Fruit fly (Drosophila melanogaster) whole organism, prepupa: Measurements from ENCODE around the gene CG31975.

Experiments used
- CG16779 ChIP-seq: fragments of 200-800 bp; sonication (Bioruptor generic); optimal IDR thresholded peaks from 3 replicates; lab custom pipeline; 2017; ENCODE audit warnings: missing biosample characterization, mild to moderate bottlenecking, missing genetic modification characterization
- CG8319 ChIP-seq: fragments of 200-800 bp; sonication (Bioruptor generic); optimal IDR thresholded peaks from 3 replicates; lab custom pipeline; 2016; ENCODE audit warnings: missing biosample characterization, missing genetic modification characterization
- Eip75B ChIP-seq: fragments of 200-800 bp; sonication (Bioruptor generic); optimal IDR thresholded peaks from 3 replicates; lab custom pipeline; 2016; ENCODE audit warnings: missing biosample characterization, missing genetic modification characterization
- Gug ChIP-seq: fragments of 200-800 bp; sonication (Bioruptor generic); IDR thresholded peaks from 2 replicates; pipeline ENCODE4 v1.3.6; 2022; ENCODE audit warnings: missing biosample characterization, missing genetic modification characterization
- Hr4 ChIP-seq: fragments of 200-800 bp; sonication (Bioruptor generic); optimal IDR thresholded peaks from 3 replicates; lab custom pipeline; 2016; ENCODE audit warnings: missing biosample characterization, missing genetic modification characterization
- OdsH ChIP-seq: fragments of 200-800 bp; sonication (Bioruptor generic); optimal IDR thresholded peaks from 3 replicates; lab custom pipeline; 2016; ENCODE audit warnings: missing biosample characterization, missing genetic modification characterization
- acj6 ChIP-seq: fragments of 200-800 bp; sonication (Bioruptor generic); optimal IDR thresholded peaks from 3 replicates; lab custom pipeline; 2016; ENCODE audit warnings: missing biosample characterization, missing genetic modification characterization
- dsx ChIP-seq: fragments of 200-800 bp; optimal IDR thresholded peaks from 3 replicates; lab custom pipeline; 2019; ENCODE audit warnings: missing biosample characterization, mild to moderate bottlenecking, missing genetic modification characterization, moderate library complexity; ENCODE audit not compliant: poor library complexity, severe bottlenecking
- fd85E ChIP-seq: fragments of 200-800 bp; sonication (Bioruptor generic); optimal IDR thresholded peaks from 3 replicates; lab custom pipeline; 2016; ENCODE audit warnings: missing biosample characterization, missing genetic modification characterization
- lz ChIP-seq: fragments of 200-800 bp; sonication (Bioruptor generic); optimal IDR thresholded peaks from 3 replicates; lab custom pipeline; 2016; ENCODE audit warnings: missing biosample characterization, missing genetic modification characterization
- ss ChIP-seq, 2 experiments: fragments of 200-800 bp; sonication (Bioruptor generic); optimal IDR thresholded peaks; 2 replicates in 1 of 2; 3 replicates in 1 of 2; lab custom pipeline; 2017 to 2018; ENCODE audit warnings: mild to moderate bottlenecking in 2 of 2, missing biosample characterization in 2 of 2, missing genetic modification characterization in 2 of 2, moderate library complexity in 1 of 2
- svp ChIP-seq: fragments of 200-800 bp; sonication (Bioruptor generic); peaks from one replicate; lab custom pipeline; 2016; ENCODE audit warnings: missing biosample characterization, missing genetic modification characterization

dm6 chr2L:161453-162175, 20.8 kb upstream of the CG31975 start:
- TF ChIP-seq dsx (peak; percentile 58), Gug (no peak), OdsH (GFP tag; lab: Kevin White, UChicago) (no peak), Hr4 (GFP tag; lab: Kevin White, UChicago) (no peak), lz (GFP tag; lab: Kevin White, UChicago) (no peak), CG16779 (tag; lab: Kevin White, UChicago) (peak; percentile 46), ss (GFP tag; optimal IDR thresholded peaks at IDR 0.05; lab: Kevin White, UChicago) (peak; percentile 51 to 80), svp (GFP tag; lab: Kevin White, UChicago) (peak; percentile 82), Eip75B (GFP tag; lab: Kevin White, UChicago) (peak; percentile 28), fd85E (GFP tag; lab: Kevin White, UChicago) (peak; percentile 65), acj6 (GFP tag; lab: Kevin White, UChicago) (no peak), CG8319 (no peak)
